Fruit fly (Drosophila melanogaster): Measurements from ENCODE around the gene CG11417.

Gene CG11417

dm6 chrX:1372667-1373066, 18.9 kb downstream of the CG11417 start:
- TF ChIP-seq mirr (GFP tag; optimal IDR thresholded peaks at IDR 0.05) (no peak), CG12769 (tag; optimal IDR thresholded peaks at IDR 0.05) (no peak), CG2116 (GFP tag; optimal IDR thresholded peaks at IDR 0.05) (no peak), h (optimal IDR thresholded peaks at IDR 0.05) (no peak), CG12155 (GFP tag; optimal IDR thresholded peaks at IDR 0.05) (no peak), Hr51 (GFP tag; optimal IDR thresholded peaks at IDR 0.05) (no peak), yki (optimal IDR thresholded peaks at IDR 0.05) (no peak), CkIIα-i1 (GFP tag; IDR thresholded peaks at IDR 0.05) (no peak), Xbp1 (GFP tag; optimal IDR thresholded peaks at IDR 0.05) (no peak), gcm (GFP tag; optimal IDR thresholded peaks at IDR 0.05) (peak; percentile 70), fru (optimal IDR thresholded peaks at IDR 0.05) (no peak), bowl (GFP tag; IDR thresholded peaks at IDR 0.05) (no peak), CG4360 (GFP tag; IDR thresholded peaks at IDR 0.05) (peak; percentile 54), CG3838 (GFP tag; optimal IDR thresholded peaks at IDR 0.05) (no peak), ci (GFP tag; IDR thresholded peaks at IDR 0.05) (no peak)

DNA sequence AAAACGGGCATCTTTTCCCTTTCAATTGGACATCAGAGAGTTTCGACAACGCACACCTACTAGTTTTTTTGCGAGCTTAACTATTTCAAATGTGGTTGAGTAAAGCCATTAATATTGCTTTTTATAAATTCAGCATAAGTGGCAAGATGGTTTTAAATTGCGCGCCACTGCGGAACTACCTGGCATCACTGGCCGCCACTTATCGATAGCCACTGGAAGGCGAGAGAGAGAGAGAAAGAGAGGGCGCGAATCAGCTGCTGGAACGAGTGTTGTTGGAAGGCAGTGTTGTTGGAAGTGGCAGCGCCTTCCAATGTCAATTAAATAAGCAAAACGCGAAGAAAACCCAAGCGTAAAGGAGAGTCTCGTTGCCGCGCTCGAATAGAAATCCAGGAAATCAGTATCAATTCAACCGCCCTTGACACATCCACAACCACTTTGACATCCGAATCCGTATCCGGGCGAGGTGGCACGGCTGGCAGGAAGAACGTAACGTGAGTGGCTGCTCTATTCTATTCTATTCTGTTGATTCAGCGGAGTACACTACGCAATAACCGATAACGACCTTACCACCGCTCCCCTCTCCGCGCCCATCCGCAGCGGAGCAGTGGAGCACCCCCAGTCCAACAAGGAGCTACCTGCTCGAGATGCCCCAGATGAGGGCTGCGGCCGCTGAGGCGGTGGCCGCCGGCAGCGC, 21.6 kb downstream of the CG11417 start, which contains the start of gene AMPKalpha:
Gene AMPKalpha (plus strand): TSS at position 272 of the 694 bp plus-strand sequence.
- TF ChIP-seq BEAF-32 (GFP tag; optimal IDR thresholded peaks at IDR 0.05) (peak; percentile 58), CG4820 (GFP tag; optimal IDR thresholded peaks at IDR 0.05) (no peak), Myb (GFP tag; optimal IDR thresholded peaks at IDR 0.05) (peak; percentile 35), CG15514 (GFP tag; optimal IDR thresholded peaks at IDR 0.05) (peak; percentile 91), CG10543 (GFP tag; optimal IDR thresholded peaks at IDR 0.05) (no peak), CG9817 (tag; optimal IDR thresholded peaks at IDR 0.05) (no peak), crol (GFP tag; IDR thresholded peaks at IDR 0.05) (peak; percentile 71), CG11695 (GFP tag; IDR thresholded peaks at IDR 0.05) (no peak), CG8388 (GFP tag; optimal IDR thresholded peaks at IDR 0.05) (peak; percentile 48), emc (GFP tag; optimal IDR thresholded peaks at IDR 0.05) (no peak), CG8359 (GFP tag; optimal IDR thresholded peaks at IDR 0.05; ENCODE audit: borderline replicate concordance) (no peak), nmo (GFP tag; optimal IDR thresholded peaks at IDR 0.05) (no peak), CG1832 (GFP tag; optimal IDR thresholded peaks at IDR 0.05) (peak; percentile 81), CG6791 (GFP tag; IDR thresholded peaks at IDR 0.05; ENCODE audit: partially characterized antibody) (peak; percentile 43; the same call in 1 of the 3 replicates), CG11093 (GFP tag; IDR thresholded peaks at IDR 0.05) (no peak), CG4854 (GFP tag; optimal IDR thresholded peaks at IDR 0.05) (no peak), chm (GFP tag; IDR thresholded peaks at IDR 0.05) (no peak; the same call in 1 of the 2 replicates), amos (GFP tag; IDR thresholded peaks at IDR 0.05; ENCODE audit: partially characterized antibody) (peak; percentile 43; the same call in 1 of the 2 replicates), MESR4 (GFP tag; optimal IDR thresholded peaks at IDR 0.05) (peak; percentile 89), knrl (GFP tag; IDR thresholded peaks at IDR 0.05; ENCODE audit: partially characterized antibody) (no peak), hb (GFP tag; IDR thresholded peaks at IDR 0.05; ENCODE audit: partially characterized antibody) (no peak), CG17328 (GFP tag; IDR thresholded peaks at IDR 0.05) (no peak), Ssrp (tag; optimal IDR thresholded peaks at IDR 0.05) (no peak), CG7786 (GFP tag; optimal IDR thresholded peaks at IDR 0.05) (no peak), CG10147 (GFP tag; optimal IDR thresholded peaks at IDR 0.05) (no peak), Fer1 (GFP tag; optimal IDR thresholded peaks at IDR 0.05) (peak; percentile 44), mld (GFP tag; IDR thresholded peaks at IDR 0.05; ENCODE audit: partially characterized antibody) (0 out of 3 replicates have a peak, but pooled peaks have one; percentile 30), Dp (GFP tag; optimal IDR thresholded peaks at IDR 0.05) (peak; percentile 97), Mes4 (GFP tag; optimal IDR thresholded peaks at IDR 0.05) (no peak), Pdp1 (GFP tag; optimal IDR thresholded peaks at IDR 0.05) (peak in 1 of 2 experiments; percentile 38), CG9727 (GFP tag; optimal IDR thresholded peaks at IDR 0.05) (no peak), CG4328 (GFP tag; optimal IDR thresholded peaks at IDR 0.05) (no peak), exex (tag; optimal IDR thresholded peaks at IDR 0.05) (peak; percentile 14), CG14710 (tag; optimal IDR thresholded peaks at IDR 0.05) (peak; percentile 25)
